Fruit fly (Drosophila melanogaster): ENCODE results near the gene AANATL7.

DNA sequence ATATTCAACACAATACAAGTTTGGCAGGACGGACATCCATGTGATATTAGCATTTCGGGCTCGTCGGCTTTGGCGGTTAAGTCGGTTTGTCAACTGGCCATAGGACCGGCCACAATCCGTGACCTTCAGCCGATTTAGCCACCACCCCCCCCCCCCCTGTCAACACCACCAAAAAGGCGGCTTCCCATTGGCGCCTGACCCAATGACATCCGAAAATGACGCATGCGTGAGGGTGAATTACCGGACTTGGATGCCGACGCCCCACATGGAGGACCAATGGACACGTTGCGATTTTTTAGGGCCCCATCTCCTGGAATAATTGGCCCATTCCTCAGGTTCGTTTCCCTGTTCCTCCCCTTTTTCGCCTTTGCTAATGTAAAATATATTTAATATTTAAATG is 34.5 kb upstream of the AANATL7 start:
- no peak for TF ChIP-seq tj (GFP tag; optimal IDR thresholded peaks at IDR 0.05)
- no peak for TF ChIP-seq CG12768 (GFP tag; optimal IDR thresholded peaks at IDR 0.05)
- no peak for TF ChIP-seq CG1620 (GFP tag; optimal IDR thresholded peaks at IDR 0.05)
- TF ChIP-seq cic (GFP tag; optimal IDR thresholded peaks at IDR 0.05), result no peak
- TF ChIP-seq pad (GFP tag; optimal IDR thresholded peaks at IDR 0.05), result no peak
- TF ChIP-seq toe (GFP tag; optimal IDR thresholded peaks at IDR 0.05), result no peak
- no peak for TF ChIP-seq CG7101 (tag; optimal IDR thresholded peaks at IDR 0.05)
- no peak for TF ChIP-seq kay (GFP tag; ENCODE audit: borderline replicate concordance)
- no peak for TF ChIP-seq CG11617 (GFP tag; optimal IDR thresholded peaks at IDR 0.05)
- TF ChIP-seq CG7045 (GFP tag; optimal IDR thresholded peaks at IDR 0.05), result no peak

Data from whole organism, adult.